Worm (Caenorhabditis elegans): ENCODE measurements around the gene R08A2.7.

Gene R08A2.7

ce11 chrV:14688097-14688912 lies 34.8 kb upstream of the R08A2.7 start, which contains the start of gene C47E8.11:
Gene C47E8.11, plus strand, starts transcription at chrV:14688616.
- TF ChIP-seq C38D4.7 (GFP tag; optimal IDR thresholded peaks at IDR 0.05) (no peak), nfya-1 (tag; optimal IDR thresholded peaks at IDR 0.05) (peak; percentile 12), ceh-18 (tag; optimal IDR thresholded peaks at IDR 0.05) (no peak)

- TF ChIP-seq ceh-9 (tag; optimal IDR thresholded peaks at IDR 0.05) (no peak), elt-2 (tag; optimal IDR thresholded peaks at IDR 0.05) (peak; percentile 57), fkh-10 (GFP tag; optimal IDR thresholded peaks at IDR 0.05) (no peak), ama-1 (optimal IDR thresholded peaks at IDR 0.05) (no peak), hlh-6 (tag; optimal IDR thresholded peaks at IDR 0.05) (no peak), hlh-15 (tag; optimal IDR thresholded peaks at IDR 0.05) (peak; percentile 36), Y22D7AL.16 (tag; optimal IDR thresholded peaks at IDR 0.05) (no peak), che-1 (tag; optimal IDR thresholded peaks at IDR 0.05) (peak; percentile 57), ceh-24 (tag; optimal IDR thresholded peaks at IDR 0.05) (no peak), ttx-3 (tag; optimal IDR thresholded peaks at IDR 0.05) (no peak), gmeb-2 (tag; optimal IDR thresholded peaks at IDR 0.05) (peak; percentile 57), ceh-22 (tag; optimal IDR thresholded peaks at IDR 0.05) (no peak), ahr-1 (tag; optimal IDR thresholded peaks at IDR 0.05) (no peak), nhr-232 (tag; optimal IDR thresholded peaks at IDR 0.05) (no peak), madf-2 (tag; optimal IDR thresholded peaks at IDR 0.05) (no peak), unc-86 (tag; optimal IDR thresholded peaks at IDR 0.05) (no peak), syd-9 (tag; optimal IDR thresholded peaks at IDR 0.05) (no peak), sox-2 (GFP tag; IDR thresholded peaks at IDR 0.05) (no peak), nfya-1 (tag; optimal IDR thresholded peaks at IDR 0.05) (peak; percentile 4), ceh-19 (GFP tag; optimal IDR thresholded peaks at IDR 0.05) (peak; percentile 33), ceh-31 (tag; optimal IDR thresholded peaks at IDR 0.05) (no peak), odd-2 (tag; optimal IDR thresholded peaks at IDR 0.05) (no peak), sdc-2 (tag; optimal IDR thresholded peaks at IDR 0.05) (no peak), C08G9.2 (tag; optimal IDR thresholded peaks at IDR 0.05) (peak; percentile 24), unc-55 (GFP tag; optimal IDR thresholded peaks at IDR 0.05) (no peak), fax-1 (tag; optimal IDR thresholded peaks at IDR 0.05) (peak; percentile 15), npax-4 (tag; optimal IDR thresholded peaks at IDR 0.05) (no peak), sox-4 (tag; optimal IDR thresholded peaks at IDR 0.05) (peak; percentile 9), ceh-14 (tag; optimal IDR thresholded peaks at IDR 0.05) (no peak), ceh-45 (GFP tag; IDR thresholded peaks at IDR 0.05) (no peak), elt-4 (tag; optimal IDR thresholded peaks at IDR 0.05) (no peak), zip-5 (tag; optimal IDR thresholded peaks at IDR 0.05) (no peak), dve-1 (tag; optimal IDR thresholded peaks at IDR 0.05) (no peak), ref-2 (tag; optimal IDR thresholded peaks at IDR 0.05) (no peak), lim-6 (tag; optimal IDR thresholded peaks at IDR 0.05) (no peak), ceh-34 (tag; optimal IDR thresholded peaks at IDR 0.05) (no peak), pat-9 (tag; optimal IDR thresholded peaks at IDR 0.05) (peak; percentile 48), mec-3 (tag; optimal IDR thresholded peaks at IDR 0.05; ENCODE audit: borderline replicate concordance) (no peak), hlh-30 (tag; optimal IDR thresholded peaks at IDR 0.05; ENCODE audit: insufficient read depth) (no peak), hlh-13 (GFP tag; optimal IDR thresholded peaks at IDR 0.05) (no peak), ceh-2 (tag; optimal IDR thresholded peaks at IDR 0.05) (no peak), pha-4 (tag; optimal IDR thresholded peaks at IDR 0.05) (no peak), ceh-48 (tag; optimal IDR thresholded peaks at IDR 0.05) (peak; percentile 15), tbx-7 (tag; optimal IDR thresholded peaks at IDR 0.05) (no peak), K02D7.2 (tag; optimal IDR thresholded peaks at IDR 0.05) (peak; percentile 13), hlh-8 (tag; optimal IDR thresholded peaks at IDR 0.05) (no peak), ceh-30 (tag; optimal IDR thresholded peaks at IDR 0.05) (no peak)
Observed at ce11 chrV:14689060-14689750, 33.9 kb upstream of the R08A2.7 start, which contains the start of gene gasr-8. Gene gasr-8, plus strand, starts transcription at chrV:14689110.
